Worm (Caenorhabditis elegans) whole organism, L1 larva: ENCODE data around the gene ethe-1.

Experiments
- C34B4.2 ChIP-seq: sonication (generic microtip); optimal IDR thresholded peaks from 2 replicates; lab custom pipeline; 2017; ENCODE audit warnings: mild to moderate bottlenecking, missing genetic modification characterization, missing compliant biosample characterization
- Y116A8C.19 ChIP-seq: sonication (generic microtip); optimal IDR thresholded peaks from 2 replicates; lab custom pipeline; 2016; ENCODE audit warnings: missing compliant biosample characterization, missing genetic modification characterization, borderline replicate concordance
- aha-1 ChIP-seq: fragments of 150-350 bp; optimal IDR thresholded peaks from 2 replicates; lab custom pipeline; 2014; ENCODE audit warnings: missing biosample characterization, missing genetic modification characterization
- alr-1 ChIP-seq: fragments of 200-800 bp; sonication (Bioruptor generic); optimal IDR thresholded peaks from 2 replicates; lab custom pipeline; 2018; ENCODE audit warnings: borderline replicate concordance, mild to moderate bottlenecking, missing genetic modification characterization, missing compliant biosample characterization
- blmp-1 ChIP-seq: fragments of 150-350 bp; optimal IDR thresholded peaks from 2 replicates; lab custom pipeline; 2014; ENCODE audit warnings: missing biosample characterization, missing genetic modification characterization
- ceh-63 ChIP-seq: fragments of 200-800 bp; sonication (Bioruptor generic); optimal IDR thresholded peaks from 2 replicates; lab custom pipeline; 2018; ENCODE audit warnings: mild to moderate bottlenecking, missing genetic modification characterization, missing compliant biosample characterization
- ceh-88 ChIP-seq: fragments of 200-800 bp; sonication (Bioruptor generic); IDR thresholded peaks from 2 replicates; pipeline ENCODE4 v1.3.6; 2022; ENCODE audit warnings: missing genetic modification characterization, missing compliant biosample characterization
- ceh-90 ChIP-seq: sonication (generic microtip); optimal IDR thresholded peaks from 2 replicates; lab custom pipeline; 2016; ENCODE audit warnings: missing genetic modification characterization, missing compliant biosample characterization
- ces-1 ChIP-seq: fragments of 150-350 bp; optimal IDR thresholded peaks from 2 replicates; lab custom pipeline; 2014; ENCODE audit warnings: missing biosample characterization, missing genetic modification reagents, missing genetic modification characterization
- dpl-1 ChIP-seq, 3 experiments: fragments of 150-350 bp in 2 of 3; sonication (generic microtip) in 1 of 3; optimal IDR thresholded peaks; 2 replicates each; lab custom pipeline; 2014 to 2017; ENCODE audit warnings: missing biosample characterization in 3 of 3, missing genetic modification characterization in 3 of 3, missing genetic modification reagents in 3 of 3
- dsc-1 ChIP-seq: sonication (generic microtip); optimal IDR thresholded peaks from 2 replicates; lab custom pipeline; 2016; ENCODE audit warnings: mild to moderate bottlenecking, missing genetic modification characterization, missing compliant biosample characterization
- efl-1 ChIP-seq, 4 experiments: fragments of 150-350 bp; optimal IDR thresholded peaks in 3 of 4; peaks in 1 of 4; 1 replicate in 1 of 4; 2 replicates in 3 of 4; lab custom pipeline; 2014; ENCODE audit warnings: missing biosample characterization in 2 of 4, missing genetic modification characterization in 2 of 4, missing genetic modification reagents in 2 of 4
- egl-13 ChIP-seq: sonication (generic microtip); optimal IDR thresholded peaks from 2 replicates; lab custom pipeline; 2016; ENCODE audit warnings: missing genotype, missing genetic modification reagents, missing genetic modification characterization, missing compliant biosample characterization
- egl-27 ChIP-seq, 2 experiments: fragments of 150-350 bp in 1 of 2; sonication (generic microtip); optimal IDR thresholded peaks; 3 replicates each; lab custom pipeline; 2017 to 2018; ENCODE audit warnings: missing biosample characterization in 2 of 2, missing genetic modification characterization in 2 of 2, missing genetic modification reagents in 2 of 2
- elt-2 ChIP-seq: sonication (generic microtip); optimal IDR thresholded peaks from 2 replicates; lab custom pipeline; 2016; ENCODE audit warnings: missing genetic modification characterization, mild to moderate bottlenecking, inconsistent platforms, missing compliant biosample characterization, missing genetic modification reagents
- elt-3 ChIP-seq, 6 experiments: fragments of 150-350 bp in 1 of 6; sonication (generic microtip); optimal IDR thresholded peaks; 2 replicates each; lab custom pipeline; 2017 to 2018; ENCODE audit warnings: missing biosample characterization in 6 of 6, missing genetic modification characterization in 6 of 6, inconsistent platforms in 1 of 6
- fkh-10 ChIP-seq: sonication (generic microtip); optimal IDR thresholded peaks from 2 replicates; lab custom pipeline; 2017; ENCODE audit warnings: missing biosample characterization, missing genetic modification reagents, missing genetic modification characterization
- fkh-4 ChIP-seq: sonication (generic microtip); optimal IDR thresholded peaks from 2 replicates; lab custom pipeline; 2016; ENCODE audit warnings: missing compliant biosample characterization, missing genetic modification characterization, borderline replicate concordance
- fkh-8 ChIP-seq: sonication (generic microtip); optimal IDR thresholded peaks from 2 replicates; lab custom pipeline; 2016; ENCODE audit warnings: mild to moderate bottlenecking, missing genetic modification characterization, missing compliant biosample characterization
- grh-1 ChIP-seq: fragments of 200-800 bp; sonication (Bioruptor generic); IDR thresholded peaks from 2 replicates; pipeline ENCODE4 v1.3.6; 2022; ENCODE audit warnings: missing genetic modification reagents, missing genetic modification characterization, missing compliant biosample characterization
- hlh-17 ChIP-seq: fragments of 200-800 bp; sonication (Bioruptor generic); optimal IDR thresholded peaks from 2 replicates; lab custom pipeline; 2018; ENCODE audit warnings: missing genetic modification characterization, mild to moderate bottlenecking, missing compliant biosample characterization, moderate library complexity, borderline replicate concordance
- hlh-4 ChIP-seq: sonication (generic microtip); optimal IDR thresholded peaks from 2 replicates; lab custom pipeline; 2016; ENCODE audit warnings: mild to moderate bottlenecking, missing genetic modification characterization, missing compliant biosample characterization
- hpl-2 ChIP-seq: fragments of 150-350 bp; optimal IDR thresholded peaks from 2 replicates; lab custom pipeline; 2014; ENCODE audit warnings: missing biosample characterization, missing genetic modification reagents, missing genetic modification characterization
- isw-1 ChIP-seq: fragments of 200-800 bp; sonication (Bioruptor generic); IDR thresholded peaks from 2 replicates; pipeline ENCODE4 v1.3.6; 2022; ENCODE audit warnings: missing genetic modification characterization, missing compliant biosample characterization
- lin-13 ChIP-seq: fragments of 150-350 bp; optimal IDR thresholded peaks from 2 replicates; lab custom pipeline; 2014; ENCODE audit warnings: missing biosample characterization, missing genetic modification reagents, missing genetic modification characterization
- lin-39 ChIP-seq: fragments of 150-350 bp; optimal IDR thresholded peaks from 2 replicates; lab custom pipeline; 2014; ENCODE audit warnings: missing biosample characterization, missing genetic modification reagents, missing genetic modification characterization
- mab-9 ChIP-seq: fragments of 200-800 bp; sonication (Bioruptor generic); IDR thresholded peaks from 2 replicates; pipeline ENCODE4 v1.3.6; 2022; ENCODE audit warnings: missing genetic modification reagents, missing genetic modification characterization, missing compliant biosample characterization
- mdl-1 ChIP-seq, 2 experiments: fragments of 150-350 bp; optimal IDR thresholded peaks; 2 replicates each; lab custom pipeline; 2014 to 2017; ENCODE audit warnings: missing biosample characterization in 2 of 2, missing genetic modification characterization in 2 of 2, inconsistent platforms in 1 of 2
- mef-2 ChIP-seq: fragments of 150-350 bp; optimal IDR thresholded peaks from 2 replicates; lab custom pipeline; 2014; ENCODE audit warnings: missing biosample characterization, missing genetic modification characterization
- mep-1 ChIP-seq: fragments of 150-350 bp; optimal IDR thresholded peaks from 2 replicates; lab custom pipeline; 2014; ENCODE audit warnings: missing biosample characterization, missing genetic modification characterization
- nhr-11 ChIP-seq: fragments of 150-350 bp; optimal IDR thresholded peaks from 2 replicates; lab custom pipeline; 2014; ENCODE audit warnings: missing biosample characterization, missing genetic modification characterization
- nhr-12 ChIP-seq: sonication (generic microtip); optimal IDR thresholded peaks from 2 replicates; lab custom pipeline; 2017; ENCODE audit warnings: missing biosample characterization, missing genetic modification characterization
- nhr-19 ChIP-seq: fragments of 200-800 bp; sonication (Bioruptor generic); conservative IDR thresholded peaks from 2 replicates; pipeline ENCODE4 v1.3.6; 2022; ENCODE audit warnings: missing genetic modification characterization, missing compliant biosample characterization
- nhr-20 ChIP-seq: sonication (generic microtip); optimal IDR thresholded peaks from 2 replicates; lab custom pipeline; 2016; ENCODE audit warnings: mild to moderate bottlenecking, missing genetic modification characterization, missing compliant biosample characterization
- nhr-47 ChIP-seq: sonication (generic microtip); optimal IDR thresholded peaks from 2 replicates; lab custom pipeline; 2016; ENCODE audit warnings: mild to moderate bottlenecking, missing genetic modification characterization, moderate library complexity, missing compliant biosample characterization
- nhr-76 ChIP-seq: sonication (generic microtip); optimal IDR thresholded peaks from 2 replicates; lab custom pipeline; 2017; ENCODE audit warnings: missing biosample characterization, missing genetic modification characterization
- nhr-85 ChIP-seq: sonication (generic microtip); peaks from one replicate; lab custom pipeline; 2016; ENCODE audit warnings: missing genetic modification characterization, inconsistent platforms, missing compliant biosample characterization
- nhr-90 ChIP-seq: sonication (generic microtip); optimal IDR thresholded peaks from 2 replicates; lab custom pipeline; 2016; ENCODE audit warnings: mild to moderate bottlenecking, missing genetic modification characterization, missing compliant biosample characterization; ENCODE audit not compliant: poor library complexity
- pag-3 ChIP-seq: sonication (generic microtip); optimal IDR thresholded peaks from 2 replicates; lab custom pipeline; 2017; ENCODE audit warnings: missing genetic modification characterization, mild to moderate bottlenecking, missing compliant biosample characterization, antibody characterized with exemption, borderline replicate concordance; ENCODE audit not compliant: insufficient read depth
- pax-3 ChIP-seq: fragments of 200-800 bp; sonication (Bioruptor generic); optimal IDR thresholded peaks from 2 replicates; lab custom pipeline; 2018; ENCODE audit warnings: mild to moderate bottlenecking, missing genetic modification characterization, moderate library complexity, missing compliant biosample characterization
- skn-1 ChIP-seq: fragments of 150-350 bp; optimal IDR thresholded peaks from 2 replicates; lab custom pipeline; 2014; ENCODE audit warnings: missing biosample characterization, missing genetic modification characterization
- snpc-4 ChIP-seq: fragments of 150-350 bp; optimal IDR thresholded peaks from 2 replicates; lab custom pipeline; 2014; ENCODE audit warnings: missing biosample characterization, missing genetic modification characterization
- snu-23 ChIP-seq: sonication (generic microtip); optimal IDR thresholded peaks from 2 replicates; lab custom pipeline; 2016; ENCODE audit warnings: missing genetic modification characterization, missing compliant biosample characterization
- sptf-1 ChIP-seq: fragments of 150-350 bp; optimal IDR thresholded peaks from 2 replicates; lab custom pipeline; 2014; ENCODE audit warnings: missing biosample characterization, missing genetic modification characterization
- swsn-7 ChIP-seq: sonication (generic microtip); optimal IDR thresholded peaks from 2 replicates; lab custom pipeline; 2016; ENCODE audit warnings: missing genetic modification characterization, missing compliant biosample characterization
- tbx-2 ChIP-seq: sonication (generic microtip); optimal IDR thresholded peaks from 2 replicates; lab custom pipeline; 2016; ENCODE audit warnings: missing genetic modification characterization, missing compliant biosample characterization
- unc-130 ChIP-seq: fragments of 150-350 bp; optimal IDR thresholded peaks from 2 replicates; lab custom pipeline; 2017; ENCODE audit warnings: missing biosample characterization, missing genetic modification characterization, inconsistent platforms
- unc-62 ChIP-seq: fragments of 150-350 bp; optimal IDR thresholded peaks from 2 replicates; lab custom pipeline; 2014; ENCODE audit warnings: missing biosample characterization, missing genetic modification reagents, missing genetic modification characterization
- xbp-1 ChIP-seq: sonication (generic microtip); optimal IDR thresholded peaks from 2 replicates; lab custom pipeline; 2016; ENCODE audit warnings: missing genetic modification characterization, missing compliant biosample characterization
- zag-1 ChIP-seq: fragments of 150-350 bp; optimal IDR thresholded peaks from 2 replicates; lab custom pipeline; 2014; ENCODE audit warnings: missing biosample characterization, missing genetic modification characterization
- zip-4 ChIP-seq: fragments of 200-800 bp; sonication (Bioruptor generic); optimal IDR thresholded peaks from 2 replicates; lab custom pipeline; 2018; ENCODE audit warnings: mild to moderate bottlenecking, missing genetic modification characterization, moderate library complexity, missing compliant biosample characterization
- ztf-4 ChIP-seq: fragments of 150-350 bp; optimal IDR thresholded peaks from 2 replicates; lab custom pipeline; 2014; ENCODE audit warnings: missing biosample characterization, missing genetic modification characterization

ethe-1 gene

ce11 chrIV:9513360-9513777 is 4.8 kb upstream of the ethe-1 start (continued):
- peak in 1 of 2 experiments; percentile 72 for TF ChIP-seq mdl-1 (tag; optimal IDR thresholded peaks at IDR 0.05; lab: Kevin White, UChicago)
- TF ChIP-seq fkh-8 (tag; lab: Kevin White, UChicago) = no peak
- no peak for TF ChIP-seq fkh-10
- no peak for TF ChIP-seq nhr-12 (tag; lab: Kevin White, UChicago)
- TF ChIP-seq nhr-11 (tag; lab: Kevin White, UChicago) = no peak
- TF ChIP-seq dsc-1 (tag; lab: Kevin White, UChicago) = no peak
- TF ChIP-seq elt-2 (tag; lab: Kevin White, UChicago) = peak; percentile 77
- peak; percentile 45 for TF ChIP-seq nhr-90 (tag; lab: Kevin White, UChicago)
- no peak for TF ChIP-seq alr-1 (tag; lab: Kevin White, UChicago)
- TF ChIP-seq Y116A8C.19 (tag; lab: Kevin White, UChicago) = no peak
- TF ChIP-seq nhr-19 = no peak
- peak; percentile 15 for TF ChIP-seq tbx-2 (tag; lab: Kevin White, UChicago)
- TF ChIP-seq lin-39 (tag; lab: Kevin White, UChicago) = no peak
- no peak for TF ChIP-seq zag-1 (tag; lab: Kevin White, UChicago)
- TF ChIP-seq unc-62 (GFP tag; lab: Kevin White, UChicago) = no peak
- TF ChIP-seq pax-3 (tag; lab: Kevin White, UChicago) = no peak
- no peak for TF ChIP-seq zip-4
- TF ChIP-seq fkh-4 (tag; lab: Kevin White, UChicago) = no peak
- peak; percentile 57 for TF ChIP-seq snu-23
- peak; percentile 100 for TF ChIP-seq blmp-1
- no peak for TF ChIP-seq aha-1 (tag; lab: Kevin White, UChicago)
- no peak for TF ChIP-seq lin-13 (GFP tag; lab: Kevin White, UChicago)
- peak; percentile 40 for TF ChIP-seq nhr-47 (tag; lab: Kevin White, UChicago)
- TF ChIP-seq ceh-88 (GFP tag; lab: Robert Waterston, UW) = no peak
- no peak for TF ChIP-seq hpl-2 (GFP tag; lab: Kevin White, UChicago)
- TF ChIP-seq hlh-17 = no peak
- peak; percentile 34 for TF ChIP-seq xbp-1 (tag; lab: Kevin White, UChicago)
- no peak for TF ChIP-seq hlh-4 (tag; lab: Kevin White, UChicago)
- TF ChIP-seq ztf-4 (tag; lab: Kevin White, UChicago) = peak; percentile 15
- TF ChIP-seq grh-1 (GFP tag; lab: Robert Waterston, UW) = peak; percentile 41; the same call in 1 of the 2 replicates
- TF ChIP-seq egl-13 (tag; lab: Kevin White, UChicago) = no peak
- peak in 1 of 6 experiments; percentile 51 for TF ChIP-seq elt-3 (tag; optimal IDR thresholded peaks at IDR 0.05; lab: Kevin White, UChicago)
- TF ChIP-seq egl-27 (tag; optimal IDR thresholded peaks at IDR 0.05; lab: Kevin White, UChicago) = no peak
- no peak for TF ChIP-seq nhr-76 (tag; lab: Kevin White, UChicago)
- TF ChIP-seq swsn-7 (tag; lab: Kevin White, UChicago) = peak; percentile 44
- peak in 2 of 3 experiments; percentile 33 to 37 for TF ChIP-seq dpl-1 (GFP tag; optimal IDR thresholded peaks at IDR 0.05; lab: Kevin White, UChicago)
- TF ChIP-seq nhr-20 (tag; lab: Kevin White, UChicago) = peak; percentile 77
- peak; percentile 18; the same call in 1 of the 2 replicates for TF ChIP-seq isw-1 (GFP tag; lab: Robert Waterston, UW)
- TF ChIP-seq unc-130 = no peak
- TF ChIP-seq ceh-90 (tag; lab: Kevin White, UChicago) = no peak
- peak; percentile 89 for TF ChIP-seq snpc-4 (tag; lab: Kevin White, UChicago)
- TF ChIP-seq sptf-1 = no peak
- TF ChIP-seq mep-1 = peak; percentile 72
- TF ChIP-seq ces-1 (GFP tag; lab: Kevin White, UChicago) = no peak
- peak; percentile 49 to 59 for TF ChIP-seq efl-1 (optimal IDR thresholded peaks at IDR 0.05; lab: Kevin White, UChicago)
- TF ChIP-seq efl-1 (GFP tag; optimal IDR thresholded peaks at IDR 0.05 in 1 of 2; lab: Kevin White, UChicago) = peak; percentile 51 to 95
- TF ChIP-seq mab-9 (GFP tag; lab: Robert Waterston, UW) = no peak
- no peak for TF ChIP-seq ceh-63
- TF ChIP-seq pag-3 (tag; lab: Kevin White, UChicago) = no peak
- peak; percentile 79 for TF ChIP-seq nhr-85
- TF ChIP-seq C34B4.2 (tag; lab: Kevin White, UChicago) = no peak
- TF ChIP-seq mef-2 (tag; lab: Kevin White, UChicago) = no peak
- no peak for TF ChIP-seq skn-1 (tag; lab: Kevin White, UChicago)
